Fruit fly (Drosophila melanogaster): ENCODE data around the gene dsh.

- TF ChIP-seq ttk (optimal IDR thresholded peaks at IDR 0.05) (no peak), insv (optimal IDR thresholded peaks at IDR 0.05) (no peak), psq (optimal IDR thresholded peaks at IDR 0.05) (no peak)
Observed at dm6 chrX:11382588-11382987, 26.9 kb downstream of the dsh start.
